Fruit fly (Drosophila melanogaster) whole organism, wandering third instar larva: ENCODE results near the gene Pgant35A.

Experiments used
- CG32264 ChIP-seq: fragments of 200-800 bp; sonication (Bioruptor generic); optimal IDR thresholded peaks from 2 replicates; lab custom pipeline; 2016; ENCODE audit warnings: missing biosample characterization, missing genetic modification characterization
- CG9705 ChIP-seq: fragments of 200-800 bp; sonication (Bioruptor generic); optimal IDR thresholded peaks from 2 replicates; lab custom pipeline; 2018; ENCODE audit warnings: missing biosample characterization, mild to moderate bottlenecking, missing genetic modification characterization
- CrebA ChIP-seq: fragments of 200-800 bp; sonication (Bioruptor generic); optimal IDR thresholded peaks from 2 replicates; lab custom pipeline; 2016; ENCODE audit warnings: missing biosample characterization, mild to moderate bottlenecking, missing genetic modification characterization, borderline replicate concordance
- Dfd ChIP-seq: fragments of >200 bp; optimal IDR thresholded peaks from 2 replicates; lab custom pipeline; 2017; ENCODE audit warnings: missing biosample characterization, missing genetic modification characterization
- GATAd ChIP-seq: sonication (Bioruptor generic); optimal IDR thresholded peaks from 2 replicates; lab custom pipeline; 2016; ENCODE audit warnings: missing biosample characterization, missing genetic modification characterization
- HLH106 ChIP-seq: fragments of 200-800 bp; optimal IDR thresholded peaks from 3 replicates; lab custom pipeline; 2019; ENCODE audit warnings: missing biosample characterization, mild to moderate bottlenecking, missing genetic modification characterization, moderate library complexity
- Hnf4 ChIP-seq: fragments of 200-800 bp; sonication (Bioruptor generic); optimal IDR thresholded peaks from 2 replicates; lab custom pipeline; 2016; ENCODE audit warnings: missing biosample characterization, mild to moderate bottlenecking, missing genetic modification characterization
- Hr78 ChIP-seq: fragments of >200 bp; optimal IDR thresholded peaks from 2 replicates; lab custom pipeline; 2017; ENCODE audit warnings: missing biosample characterization, missing genetic modification characterization
- Hr83 ChIP-seq: fragments of 200-300 bp; sonication (Bioruptor generic); optimal IDR thresholded peaks from 2 replicates; lab custom pipeline; 2016; ENCODE audit warnings: missing biosample characterization, mild to moderate bottlenecking, missing genetic modification characterization, moderate library complexity; ENCODE audit not compliant: poor library complexity, severe bottlenecking
- Jra ChIP-seq: sonication (Bioruptor generic); optimal IDR thresholded peaks from 2 replicates; lab custom pipeline; 2016; ENCODE audit warnings: missing biosample characterization, missing genetic modification characterization
- Mio ChIP-seq: sonication (Bioruptor generic); optimal IDR thresholded peaks from 2 replicates; lab custom pipeline; 2016; ENCODE audit warnings: missing biosample characterization, missing genetic modification characterization
- Myc ChIP-seq: fragments of >200 bp; optimal IDR thresholded peaks from 2 replicates; lab custom pipeline; 2017
- N ChIP-seq: fragments of >200 bp; optimal IDR thresholded peaks from 2 replicates; lab custom pipeline; 2018; ENCODE audit warnings: missing biosample characterization, missing external identifiers, missing genetic modification characterization
- OdsH ChIP-seq: fragments of 200-800 bp; sonication (Bioruptor generic); optimal IDR thresholded peaks from 2 replicates; lab custom pipeline; 2016; ENCODE audit warnings: missing biosample characterization, mild to moderate bottlenecking, missing genetic modification characterization
- Rel ChIP-seq, 2 experiments: fragments of 200-800 bp; sonication (Bioruptor generic) in 1 of 2; optimal IDR thresholded peaks; 2 replicates in 1 of 2; 3 replicates in 1 of 2; lab custom pipeline; 2016 to 2019; ENCODE audit warnings: mild to moderate bottlenecking in 2 of 2, missing biosample characterization in 2 of 2, missing genetic modification characterization in 2 of 2, moderate library complexity in 1 of 2
- Sp1 ChIP-seq: fragments of 200-800 bp; sonication (Bioruptor generic); optimal IDR thresholded peaks from 3 replicates; lab custom pipeline; 2019; ENCODE audit warnings: missing biosample characterization, mild to moderate bottlenecking, missing genetic modification characterization, moderate library complexity
- Vsx2 ChIP-seq: fragments of 200-300, 225-300 bp; sonication (Bioruptor generic); optimal IDR thresholded peaks from 2 replicates; lab custom pipeline; 2018; ENCODE audit warnings: missing biosample characterization, missing genetic modification characterization; ENCODE audit not compliant: partially characterized antibody
- br ChIP-seq: fragments of 200-800 bp; sonication (Bioruptor generic); optimal IDR thresholded peaks from 2 replicates; lab custom pipeline; 2016; ENCODE audit warnings: missing biosample characterization, missing genetic modification characterization
- brk ChIP-seq: fragments of 200-800 bp; sonication (Bioruptor generic); optimal IDR thresholded peaks from 2 replicates; lab custom pipeline; 2016; ENCODE audit warnings: missing biosample characterization, mild to moderate bottlenecking, missing genetic modification characterization
- dl ChIP-seq, 2 experiments: fragments of 175-275, 200-275 bp in 1 of 2; fragments of 200-275 bp in 1 of 2; sonication (Bioruptor generic); optimal IDR thresholded peaks; lab custom pipeline; 2018; ENCODE audit warnings: mild to moderate bottlenecking in 2 of 2, missing biosample characterization in 2 of 2, missing genetic modification characterization in 2 of 2, moderate library complexity in 2 of 2; ENCODE audit not compliant: partially characterized antibody in 2 of 2, insufficient read depth in 1 of 2
- dmrt93B ChIP-seq: fragments of 200-800 bp; sonication (Bioruptor generic); optimal IDR thresholded peaks from 2 replicates; lab custom pipeline; 2018; ENCODE audit warnings: missing biosample characterization, mild to moderate bottlenecking, missing genetic modification characterization
- dsf ChIP-seq: sonication (Bioruptor generic); optimal IDR thresholded peaks from 2 replicates; lab custom pipeline; 2016; ENCODE audit warnings: missing biosample characterization, missing genetic modification characterization, borderline replicate concordance
- ey ChIP-seq: fragments of 200-800 bp; sonication (Bioruptor generic); optimal IDR thresholded peaks from 2 replicates; lab custom pipeline; 2016; ENCODE audit warnings: missing biosample characterization, missing genetic modification characterization
- foxo ChIP-seq, 2 experiments: fragments of 200-800 bp; sonication (Bioruptor generic); optimal IDR thresholded peaks; 2 replicates in 1 of 2; 3 replicates in 1 of 2; lab custom pipeline; 2016 to 2017; ENCODE audit warnings: missing biosample characterization in 2 of 2, missing genetic modification characterization in 2 of 2
- fru ChIP-seq: fragments of 200-800 bp; sonication (Bioruptor generic); optimal IDR thresholded peaks from 3 replicates; lab custom pipeline; 2016; ENCODE audit warnings: missing biosample characterization, mild to moderate bottlenecking, missing genetic modification characterization
- h ChIP-seq: fragments of 200-800 bp; sonication (Bioruptor generic); optimal IDR thresholded peaks from 3 replicates; lab custom pipeline; 2016; ENCODE audit warnings: missing biosample characterization, mild to moderate bottlenecking, missing genetic modification characterization
- jim ChIP-seq: fragments of 175-275, 200-325 bp; sonication (Bioruptor generic); optimal IDR thresholded peaks from 2 replicates; lab custom pipeline; 2016; ENCODE audit warnings: missing biosample characterization, mild to moderate bottlenecking, missing genetic modification characterization
- lola ChIP-seq: fragments of >200 bp; optimal IDR thresholded peaks from 2 replicates; lab custom pipeline; 2017; ENCODE audit warnings: missing biosample characterization, missing genetic modification characterization
- pan ChIP-seq: fragments of >200 bp; optimal IDR thresholded peaks from 2 replicates; lab custom pipeline; 2017
- psq ChIP-seq: fragments of 200-800 bp; sonication (Bioruptor generic); optimal IDR thresholded peaks from 3 replicates; lab custom pipeline; 2017; ENCODE audit warnings: missing biosample characterization, mild to moderate bottlenecking, missing genetic modification characterization, moderate library complexity
- rgr ChIP-seq: fragments of 200-800 bp; sonication (Bioruptor generic); optimal IDR thresholded peaks from 3 replicates; lab custom pipeline; 2016; ENCODE audit warnings: missing biosample characterization, mild to moderate bottlenecking, missing genetic modification characterization
- sage ChIP-seq: fragments of 200-800 bp; sonication (Bioruptor generic); optimal IDR thresholded peaks from 2 replicates; lab custom pipeline; 2016; ENCODE audit warnings: missing biosample characterization, mild to moderate bottlenecking, missing genetic modification characterization
- sv ChIP-seq: fragments of 200-800 bp; sonication (Bioruptor generic); optimal IDR thresholded peaks from 3 replicates; lab custom pipeline; 2016; ENCODE audit warnings: missing biosample characterization, missing genetic modification characterization
- tai ChIP-seq: sonication (Bioruptor generic); optimal IDR thresholded peaks from 2 replicates; lab custom pipeline; 2016; ENCODE audit warnings: missing biosample characterization, missing genetic modification characterization
- usp ChIP-seq: fragments of >200 bp; optimal IDR thresholded peaks from 2 replicates; lab custom pipeline; 2017; ENCODE audit warnings: missing biosample characterization, missing genetic modification characterization
- woc ChIP-seq: sonication (Bioruptor generic); optimal IDR thresholded peaks from 2 replicates; lab custom pipeline; 2016; ENCODE audit warnings: missing biosample characterization, mild to moderate bottlenecking, missing genetic modification characterization

Pgant35A gene

dm6 chr2L:14374024-14374423, 15.0 kb downstream of the Pgant35A start:
- TF ChIP-seq dl (GFP tag; optimal IDR thresholded peaks at IDR 0.05; lab: Kevin White, UChicago; ENCODE audit: insufficient read depth in 1 of 2, partially characterized antibody in 2 of 2) (no peak), ey (GFP tag; lab: Kevin White, UChicago) (no peak), lola (GFP tag; lab: Kevin White, UChicago) (no peak), tai (GFP tag; lab: Kevin White, UChicago) (no peak), jim (no peak), psq (GFP tag; lab: Kevin White, UChicago) (no peak), N (GFP tag; lab: Kevin White, UChicago) (no peak), CG32264 (no peak), sage (GFP tag; lab: Kevin White, UChicago) (no peak), Myc (lab: Kevin White, UChicago) (no peak)

dm6 chr2L:14376484-14377254, 17.6 kb downstream of the Pgant35A start:
- TF ChIP-seq rgr (no peak), sv (GFP tag; lab: Kevin White, UChicago) (peak; percentile 6)

- no peak for TF ChIP-seq Dfd
- TF ChIP-seq dsf (GFP tag; lab: Kevin White, UChicago): no peak
- TF ChIP-seq GATAd: no peak
- TF ChIP-seq rgr: no peak
- no peak for TF ChIP-seq jim
- TF ChIP-seq OdsH (GFP tag; lab: Kevin White, UChicago): no peak
- TF ChIP-seq lola (GFP tag; lab: Kevin White, UChicago): no peak
- TF ChIP-seq sage (GFP tag; lab: Kevin White, UChicago): no peak
- TF ChIP-seq CG32264: no peak
- no peak for TF ChIP-seq Rel (GFP tag; optimal IDR thresholded peaks at IDR 0.05; lab: Kevin White, UChicago)
- TF ChIP-seq Rel (tag; optimal IDR thresholded peaks at IDR 0.05; lab: Kevin White, UChicago): no peak
- no peak for TF ChIP-seq br
- TF ChIP-seq Sp1 (GFP tag; lab: Kevin White, UChicago): no peak
- TF ChIP-seq HLH106 (tag; lab: Kevin White, UChicago): no peak
- no peak for TF ChIP-seq usp
- no peak for TF ChIP-seq psq (GFP tag; lab: Kevin White, UChicago)
- TF ChIP-seq, all 38 proteins: peak for 0
These were observed 22.0 kb downstream of the Pgant35A start, which contains the start of gene ppk for dm6 chr2L:14381072-14381471. TSS of gene ppk (minus strand) at chr2L:14381172.

- TF ChIP-seq Myc (lab: Kevin White, UChicago) (no peak), pan (lab: Kevin White, UChicago) (no peak), CrebA (peak; percentile 83), Rel (GFP tag; optimal IDR thresholded peaks at IDR 0.05; lab: Kevin White, UChicago) (no peak), Rel (tag; optimal IDR thresholded peaks at IDR 0.05; lab: Kevin White, UChicago) (no peak)
These were observed 22.8 kb downstream of the Pgant35A start for dm6 chr2L:14381881-14382280.

- peak; percentile 94 for TF ChIP-seq brk (GFP tag; lab: Kevin White, UChicago)
- peak; percentile 32 for TF ChIP-seq CrebA
- peak; percentile 95 for TF ChIP-seq Sp1 (GFP tag; lab: Kevin White, UChicago)
- TF ChIP-seq CG9705: peak; percentile 86
- peak; percentile 28 for TF ChIP-seq Mio (GFP tag; lab: Kevin White, UChicago)
- no peak for TF ChIP-seq lola (GFP tag; lab: Kevin White, UChicago)
- no peak for TF ChIP-seq sv (GFP tag; lab: Kevin White, UChicago)
- TF ChIP-seq Rel (GFP tag; optimal IDR thresholded peaks at IDR 0.05; lab: Kevin White, UChicago): peak; percentile 84
- peak; percentile 77 for TF ChIP-seq Rel (tag; optimal IDR thresholded peaks at IDR 0.05; lab: Kevin White, UChicago)
- TF ChIP-seq Hr78 (GFP tag; lab: Kevin White, UChicago): no peak
- TF ChIP-seq woc (GFP tag; lab: Kevin White, UChicago): peak; percentile 88
- TF ChIP-seq ey (GFP tag; lab: Kevin White, UChicago): peak; percentile 96
- peak; percentile 90 for TF ChIP-seq sage (GFP tag; lab: Kevin White, UChicago)
- TF ChIP-seq Vsx2 (GFP tag; lab: Kevin White, UChicago): no peak
- TF ChIP-seq Hr83 (GFP tag; lab: Kevin White, UChicago): no peak
- peak; percentile 94 for TF ChIP-seq rgr
- peak; percentile 94 for TF ChIP-seq psq (GFP tag; lab: Kevin White, UChicago)
- TF ChIP-seq CG32264: peak; percentile 87
- peak; percentile 93 for TF ChIP-seq HLH106 (tag; lab: Kevin White, UChicago)
- peak; percentile 95 for TF ChIP-seq Jra (GFP tag; lab: Kevin White, UChicago)
- TF ChIP-seq tai (GFP tag; lab: Kevin White, UChicago): peak; percentile 88
- peak; percentile 97 for TF ChIP-seq h (GFP tag; lab: Kevin White, UChicago)
- TF ChIP-seq usp: no peak
- peak; percentile 49 for TF ChIP-seq GATAd
- peak; percentile 96 for TF ChIP-seq OdsH (GFP tag; lab: Kevin White, UChicago)
- TF ChIP-seq jim: no peak
- peak; percentile 75 for TF ChIP-seq dsf (GFP tag; lab: Kevin White, UChicago)
- TF ChIP-seq foxo (GFP tag; optimal IDR thresholded peaks at IDR 0.05; lab: Kevin White, UChicago): peak; percentile 62 to 96
- TF ChIP-seq dl (GFP tag; optimal IDR thresholded peaks at IDR 0.05; lab: Kevin White, UChicago; ENCODE audit: insufficient read depth in 1 of 2, partially characterized antibody in 2 of 2): no peak
- peak; percentile 94 for TF ChIP-seq Hnf4 (GFP tag; lab: Kevin White, UChicago)
- peak; percentile 96 for TF ChIP-seq br
- peak; percentile 97 for TF ChIP-seq fru (GFP tag; lab: Kevin White, UChicago)
- TF ChIP-seq dmrt93B (GFP tag; lab: Kevin White, UChicago): peak; percentile 88
- TF ChIP-seq Myc (lab: Kevin White, UChicago): no peak
These were observed 27.5 kb downstream of the Pgant35A start for dm6 chr2L:14386522-14386921.
